Fruit fly (Drosophila melanogaster) whole organism, embryonic: Measurements from ENCODE around the gene CG11089.
A peak's percentile ranks its signal among the peaks of the same experiment; 100 is the strongest.

Experiments used
- CG10147 ChIP-seq: fragments of 200-800 bp; sonication (Bioruptor generic); optimal IDR thresholded peaks from 2 replicates; lab custom pipeline; 2019; ENCODE audit warnings: missing biosample characterization, mild to moderate bottlenecking, missing genetic modification characterization, moderate library complexity
- CG10321 ChIP-seq: fragments of 200-800 bp; sonication (Bioruptor generic); IDR thresholded peaks from 2 replicates; pipeline ENCODE4 v1.3.6; 2022; ENCODE audit warnings: missing biosample characterization, missing genetic modification characterization
- CG10565 ChIP-seq: fragments of 200-800 bp; sonication (Bioruptor generic); optimal IDR thresholded peaks from 3 replicates; lab custom pipeline; 2016; ENCODE audit warnings: missing biosample characterization, mild to moderate bottlenecking, missing genetic modification characterization
- CG11247 ChIP-seq: fragments of 200-800 bp; sonication (Bioruptor generic); IDR thresholded peaks from 2 replicates; pipeline ENCODE4 v1.3.6; 2022; ENCODE audit warnings: missing biosample characterization, missing genetic modification characterization
- CG13624 ChIP-seq: fragments of 200-800 bp; sonication (Bioruptor generic); optimal IDR thresholded peaks from 2 replicates; lab custom pipeline; 2016; ENCODE audit warnings: missing biosample characterization, missing genetic modification characterization
- CG1647 ChIP-seq: fragments of 200-800 bp; sonication (Bioruptor generic); optimal IDR thresholded peaks from 3 replicates; lab custom pipeline; 2016; ENCODE audit warnings: missing biosample characterization, missing genetic modification characterization
- CG17612 ChIP-seq: fragments of 200-800 bp; sonication (Bioruptor generic); IDR thresholded peaks from 2 replicates; pipeline ENCODE4 v1.3.6; 2022; ENCODE audit warnings: missing biosample characterization, missing genetic modification characterization
- CG18476 ChIP-seq: fragments of 200-800 bp; sonication (Bioruptor generic); optimal IDR thresholded peaks from 2 replicates; lab custom pipeline; 2016; ENCODE audit warnings: missing biosample characterization, mild to moderate bottlenecking, missing genetic modification characterization
- CG2199 ChIP-seq: fragments of 200-800 bp; sonication (Bioruptor generic); IDR thresholded peaks from 3 replicates; pipeline ENCODE4 v1.3.6; 2022; ENCODE audit warnings: missing biosample characterization, missing genetic modification characterization
- CG3163 ChIP-seq: fragments of 200-800 bp; sonication (Bioruptor generic); optimal IDR thresholded peaks from 3 replicates; lab custom pipeline; 2016; ENCODE audit warnings: missing biosample characterization, missing genetic modification characterization
- CG34376 ChIP-seq: fragments of 200-800 bp; sonication (Bioruptor generic); optimal IDR thresholded peaks from 2 replicates; lab custom pipeline; 2018; ENCODE audit warnings: missing biosample characterization, mild to moderate bottlenecking, missing genetic modification characterization
- CG42726 ChIP-seq: fragments of 200-800 bp; sonication (Bioruptor generic); IDR thresholded peaks from 2 replicates; pipeline ENCODE4 v1.3.6; 2022; ENCODE audit warnings: missing biosample characterization, missing genetic modification characterization; ENCODE audit not compliant: partially characterized antibody
- CG4282 ChIP-seq: fragments of 200-800 bp; sonication (Bioruptor generic); optimal IDR thresholded peaks from 2 replicates; lab custom pipeline; 2016; ENCODE audit warnings: missing biosample characterization, missing genetic modification characterization
- CG4360 ChIP-seq: fragments of 200-800 bp; sonication (Bioruptor generic); IDR thresholded peaks from 2 replicates; pipeline ENCODE4 v1.3.6; 2022; ENCODE audit warnings: missing biosample characterization, missing genetic modification characterization
- CG6791 ChIP-seq: fragments of 200-800 bp; sonication (Bioruptor generic); IDR thresholded peaks from 3 replicates; pipeline ENCODE4 v1.3.6; 2022; ENCODE audit warnings: missing biosample characterization, missing genetic modification characterization; ENCODE audit not compliant: partially characterized antibody
- Chrac-16 ChIP-seq: fragments of 200-800 bp; sonication (Bioruptor generic); optimal IDR thresholded peaks from 3 replicates; lab custom pipeline; 2016; ENCODE audit warnings: missing biosample characterization, missing genetic modification characterization
- Dek ChIP-seq: fragments of 200-800 bp; sonication (Bioruptor generic); optimal IDR thresholded peaks from 3 replicates; lab custom pipeline; 2019; ENCODE audit warnings: missing biosample characterization, mild to moderate bottlenecking, missing genetic modification characterization, moderate library complexity
- ERR ChIP-seq: fragments of 200-800 bp; sonication (Bioruptor generic); optimal IDR thresholded peaks from 2 replicates; lab custom pipeline; 2016; ENCODE audit warnings: missing biosample characterization, missing genetic modification characterization
- Eip74EF ChIP-seq, 2 experiments: fragments of 200-800 bp in 1 of 2; fragments of >200 bp in 1 of 2; sonication (Bioruptor generic) in 1 of 2; optimal IDR thresholded peaks; 2 replicates each; lab custom pipeline; 2017 to 2019; ENCODE audit warnings: missing biosample characterization in 2 of 2, missing genetic modification characterization in 2 of 2, mild to moderate bottlenecking in 1 of 2, moderate library complexity in 1 of 2
- Elba2 ChIP-seq: fragments of 200-800 bp; sonication (Bioruptor generic); optimal IDR thresholded peaks from 3 replicates; lab custom pipeline; 2016; ENCODE audit warnings: missing biosample characterization, missing genetic modification characterization
- Hr3 ChIP-seq: fragments of 200-800 bp; sonication (Bioruptor generic); optimal IDR thresholded peaks from 3 replicates; lab custom pipeline; 2016; ENCODE audit warnings: missing biosample characterization, missing genetic modification characterization
- Jarid2 ChIP-seq: fragments of 200-800 bp; sonication (Bioruptor generic); optimal IDR thresholded peaks from 3 replicates; lab custom pipeline; 2017; ENCODE audit warnings: mild to moderate bottlenecking, missing biosample characterization, missing genetic modification reagents, missing genetic modification characterization
- Lhr ChIP-seq: fragments of 200-800 bp; sonication (Bioruptor generic); optimal IDR thresholded peaks from 3 replicates; lab custom pipeline; 2017; ENCODE audit warnings: mild to moderate bottlenecking, missing biosample characterization, missing genetic modification reagents, missing genetic modification characterization
- NC2β ChIP-seq: fragments of 200-800 bp; sonication (Bioruptor generic); optimal IDR thresholded peaks from 2 replicates; lab custom pipeline; 2016; ENCODE audit warnings: missing biosample characterization, missing genetic modification characterization
- Opbp ChIP-seq: fragments of 200-800 bp; sonication (Bioruptor generic); IDR thresholded peaks from 3 replicates; pipeline ENCODE4 v1.3.6; 2022; ENCODE audit warnings: missing biosample characterization, missing genetic modification characterization; ENCODE audit not compliant: partially characterized antibody
- Pdp1 ChIP-seq, 2 experiments: fragments of 200-800 bp; sonication (Bioruptor generic); optimal IDR thresholded peaks; 3 replicates each; lab custom pipeline; 2016; ENCODE audit warnings: missing biosample characterization in 2 of 2, missing genetic modification characterization in 2 of 2, mild to moderate bottlenecking in 1 of 2, moderate library complexity in 1 of 2
- Rx ChIP-seq: fragments of 200-800 bp; sonication (Bioruptor generic); IDR thresholded peaks from 2 replicates; pipeline ENCODE4 v1.3.6; 2022; ENCODE audit warnings: missing biosample characterization, missing genetic modification characterization
- Taf1 ChIP-seq: fragments of 200-800 bp; sonication (Bioruptor generic); IDR thresholded peaks from 2 replicates; pipeline ENCODE4 v1.3.6; 2022; ENCODE audit warnings: missing biosample characterization, missing genetic modification characterization
- Trl ChIP-seq, 3 experiments: fragments of >200 bp in 2 of 3; fragments of 200-800 bp in 1 of 3; sonication (Bioruptor generic) in 1 of 3; optimal IDR thresholded peaks; 2 replicates in 1 of 3; 3 replicates in 2 of 3; lab custom pipeline; 2016 to 2017; ENCODE audit warnings: missing biosample characterization in 1 of 3, missing genetic modification characterization in 1 of 3
- aop ChIP-seq: fragments of 200-800 bp; sonication (Bioruptor generic); IDR thresholded peaks from 2 replicates; pipeline ENCODE4 v1.3.6; 2022; ENCODE audit warnings: missing biosample characterization, missing genetic modification characterization
- bbx ChIP-seq: fragments of 200-800 bp; sonication (Bioruptor generic); IDR thresholded peaks from 2 replicates; pipeline ENCODE4 v1.3.6; 2022; ENCODE audit warnings: missing biosample characterization, missing genetic modification characterization; ENCODE audit not compliant: partially characterized antibody
- chm ChIP-seq: fragments of 200-800 bp; sonication (Bioruptor generic); IDR thresholded peaks from 2 replicates; pipeline ENCODE4 v1.3.6; 2022; ENCODE audit warnings: missing biosample characterization, missing genetic modification characterization
- ci ChIP-seq: fragments of 200-800 bp; sonication (Bioruptor generic); IDR thresholded peaks from 3 replicates; pipeline ENCODE4 v1.3.6; 2022; ENCODE audit warnings: missing biosample characterization, missing genetic modification characterization
- dmrt99B ChIP-seq: fragments of 200-800 bp; sonication (Bioruptor generic); optimal IDR thresholded peaks from 2 replicates; lab custom pipeline; 2018; ENCODE audit warnings: missing biosample characterization, mild to moderate bottlenecking, missing genetic modification characterization, moderate library complexity
- fd96Cb ChIP-seq: fragments of 200-800 bp; sonication (Bioruptor generic); optimal IDR thresholded peaks from 2 replicates; lab custom pipeline; 2018; ENCODE audit warnings: missing biosample characterization, mild to moderate bottlenecking, missing genetic modification characterization, moderate library complexity
- h ChIP-seq: fragments of >200 bp; optimal IDR thresholded peaks from 2 replicates; lab custom pipeline; 2017
- insv ChIP-seq, 2 experiments: fragments of 200-800 bp; sonication (Bioruptor generic); optimal IDR thresholded peaks; 3 replicates each; lab custom pipeline; 2016 to 2018; ENCODE audit warnings: missing biosample characterization in 2 of 2, missing genetic modification characterization in 2 of 2
- ken ChIP-seq: fragments of 200-800 bp; sonication (Bioruptor generic); IDR thresholded peaks from 3 replicates; pipeline ENCODE4 v1.3.6; 2022; ENCODE audit warnings: missing biosample characterization, missing genetic modification characterization
- nau ChIP-seq: fragments of 200-800 bp; sonication (Bioruptor generic); optimal IDR thresholded peaks from 3 replicates; lab custom pipeline; 2017; ENCODE audit warnings: missing biosample characterization, mild to moderate bottlenecking, missing genetic modification characterization, missing genetic modification reagents
- nom ChIP-seq: fragments of 200-800 bp; sonication (Bioruptor generic); optimal IDR thresholded peaks from 2 replicates; lab custom pipeline; 2017; ENCODE audit warnings: missing biosample characterization, missing genetic modification characterization, mild to moderate bottlenecking, moderate library complexity, missing genetic modification reagents
- pros ChIP-seq: fragments of 200-800 bp; sonication (Bioruptor generic); optimal IDR thresholded peaks from 3 replicates; lab custom pipeline; 2019; ENCODE audit warnings: missing biosample characterization, mild to moderate bottlenecking, missing genetic modification characterization, moderate library complexity
- rib ChIP-seq: fragments of 200-800 bp; sonication (Bioruptor generic); IDR thresholded peaks from 2 replicates; pipeline ENCODE4 v1.3.6; 2022; ENCODE audit warnings: missing biosample characterization, missing genetic modification characterization
- shn ChIP-seq: fragments of 200-800 bp; sonication (Bioruptor generic); optimal IDR thresholded peaks from 3 replicates; lab custom pipeline; 2016; ENCODE audit warnings: missing biosample characterization, missing genetic modification characterization
- sim ChIP-seq: fragments of 200-800 bp; sonication (Bioruptor generic); IDR thresholded peaks from 2 replicates; pipeline ENCODE4 v1.3.6; 2022; ENCODE audit warnings: missing biosample characterization, missing genetic modification characterization
- so ChIP-seq: fragments of 200-800 bp; sonication (Bioruptor generic); IDR thresholded peaks from 3 replicates; pipeline ENCODE4 v1.3.6; 2022; ENCODE audit warnings: missing biosample characterization, missing genetic modification characterization
- sob ChIP-seq: fragments of 200-800 bp; sonication (Bioruptor generic); IDR thresholded peaks from 2 replicates; pipeline ENCODE4 v1.3.6; 2022; ENCODE audit warnings: missing biosample characterization, missing genetic modification characterization
- ttk ChIP-seq: fragments of 200-800 bp; sonication (Bioruptor generic); IDR thresholded peaks from 2 replicates; pipeline ENCODE4 v2.1.2; 2022; ENCODE audit warnings: missing biosample characterization, missing genetic modification characterization
- zen2 ChIP-seq: fragments of 200-800 bp; sonication (Bioruptor generic); IDR thresholded peaks from 3 replicates; pipeline ENCODE4 v1.3.6; 2022; ENCODE audit warnings: missing biosample characterization, missing genetic modification characterization; ENCODE audit not compliant: partially characterized antibody

Gene CG11089

DNA sequence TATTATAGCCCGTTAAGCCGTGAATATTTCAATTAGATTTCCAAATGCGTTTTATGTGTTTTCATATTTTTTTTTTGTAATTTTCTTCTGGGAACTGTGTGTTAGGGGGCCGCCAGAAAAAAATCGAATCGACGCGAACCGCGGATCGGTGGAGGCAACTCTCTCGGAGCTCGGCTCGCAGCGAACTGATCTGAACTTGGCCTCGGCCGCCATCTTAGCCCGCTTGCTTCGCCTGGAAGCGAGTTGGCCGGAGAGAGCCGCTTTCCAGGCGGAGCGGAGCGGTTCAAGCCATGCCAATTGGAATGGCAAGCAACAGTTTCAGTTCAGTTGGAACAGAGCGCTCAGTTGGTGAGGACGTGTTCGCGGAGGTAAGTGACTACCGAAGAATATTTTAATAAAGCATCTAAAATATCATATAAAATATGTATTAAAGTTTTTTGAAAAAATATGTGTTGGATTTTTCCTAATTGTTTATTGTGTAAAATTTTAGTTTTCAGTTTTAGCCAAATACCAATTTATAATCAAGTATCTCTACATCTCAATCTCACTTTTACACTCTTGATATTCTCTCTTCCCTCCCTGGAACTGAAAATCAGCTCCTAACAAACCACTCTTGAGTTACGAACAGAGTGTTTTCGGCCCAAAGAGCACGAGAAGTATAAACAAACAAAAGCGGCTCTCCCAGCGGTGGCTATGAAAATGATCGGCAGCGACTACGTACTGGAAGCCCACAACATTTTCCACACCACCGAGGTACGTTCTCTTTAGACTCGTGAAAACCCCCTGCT lies 17.8 kb downstream of the CG11089 start, which contains the start of the genes CG31121 and CG11069 (continued):
- TF ChIP-seq Trl (optimal IDR thresholded peaks at IDR 0.05; lab: Kevin White, UChicago) = peak; percentile 66 to 84
- no peak for TF ChIP-seq Trl (GFP tag; optimal IDR thresholded peaks at IDR 0.05; lab: Kevin White, UChicago)
- no peak for TF ChIP-seq CG6791 (GFP tag; lab: Robert Waterston, UW)
- TF ChIP-seq ken (GFP tag; lab: Robert Waterston, UW) = no peak
- peak; percentile 45; the same call in 1 of the 2 replicates for TF ChIP-seq CG42726 (GFP tag; lab: Robert Waterston, UW)
- no peak for TF ChIP-seq CG4282 (GFP tag; lab: Kevin White, UChicago)
- no peak for TF ChIP-seq h (lab: Kevin White, UChicago)
- no peak for TF ChIP-seq CG10565
- TF ChIP-seq CG11247 = no peak
- no peak for TF ChIP-seq Pdp1 (GFP tag; optimal IDR thresholded peaks at IDR 0.05; lab: Kevin White, UChicago)
- TF ChIP-seq fd96Cb = no peak
- no peak for TF ChIP-seq CG1647
- TF ChIP-seq insv (GFP tag; optimal IDR thresholded peaks at IDR 0.05; lab: Kevin White, UChicago) = peak in 1 of 2 experiments; percentile 88
- TF ChIP-seq shn = no peak
- no peak for TF ChIP-seq Eip74EF (GFP tag; optimal IDR thresholded peaks at IDR 0.05; lab: Kevin White, UChicago)
- peak; percentile 30; the same call in 1 of the 2 replicates for TF ChIP-seq sob (GFP tag; lab: Robert Waterston, UW)
- no peak for TF ChIP-seq ttk (GFP tag; lab: Robert Waterston, UW)
- TF ChIP-seq nau = no peak
- no peak for TF ChIP-seq CG17612 (GFP tag; lab: Robert Waterston, UW)
- no peak for TF ChIP-seq CG10147 (GFP tag; lab: Kevin White, UChicago)
- no peak for TF ChIP-seq CG2199 (GFP tag; lab: Robert Waterston, UW)
- TF ChIP-seq chm (GFP tag; lab: Robert Waterston, UW) = peak; percentile 50; the same call in 1 of the 2 replicates
- 0 out of 3 replicates have a peak, but pooled peaks have one; percentile 42 for TF ChIP-seq Opbp (GFP tag; lab: Robert Waterston, UW)
- TF ChIP-seq sim (GFP tag; lab: Robert Waterston, UW) = no peak
- TF ChIP-seq CG18476 (GFP tag; lab: Kevin White, UChicago) = no peak
- peak; percentile 31 for TF ChIP-seq Elba2 (GFP tag; lab: Kevin White, UChicago)
- no peak for TF ChIP-seq CG4360
- TF ChIP-seq Jarid2 (GFP tag; lab: Kevin White, UChicago) = peak; percentile 80
- no peak for TF ChIP-seq CG10321 (GFP tag; lab: Robert Waterston, UW)
- no peak for TF ChIP-seq NC2β
- no peak for TF ChIP-seq Dek
- TF ChIP-seq dmrt99B (tag; lab: Kevin White, UChicago) = no peak
- no peak for TF ChIP-seq Taf1 (GFP tag; lab: Robert Waterston, UW)
- TF ChIP-seq Rx (GFP tag; lab: Robert Waterston, UW) = no peak
- TF ChIP-seq Lhr = no peak
- TF ChIP-seq ERR = no peak
- TF ChIP-seq CG3163 = peak; percentile 84
- TF ChIP-seq rib = 0 out of 2 replicates have a peak, but pooled peaks have one; percentile 19
- peak; percentile 41 for TF ChIP-seq nom
- TF ChIP-seq pros (GFP tag; lab: Kevin White, UChicago) = peak; percentile 24
- TF ChIP-seq ci (GFP tag; lab: Robert Waterston, UW) = peak; percentile 15; the same call in 1 of the 3 replicates
- TF ChIP-seq CG13624 = no peak
- TF ChIP-seq bbx (GFP tag; lab: Robert Waterston, UW) = peak; percentile 45
- TF ChIP-seq CG34376 (GFP tag; lab: Kevin White, UChicago) = no peak
- no peak for TF ChIP-seq Chrac-16
- TF ChIP-seq zen2 (GFP tag; lab: Robert Waterston, UW) = 0 out of 3 replicates have a peak, but pooled peaks have one; percentile 7
- TF ChIP-seq so (GFP tag; lab: Robert Waterston, UW) = 0 out of 3 replicates have a peak, but pooled peaks have one; percentile 20
- 0 out of 2 replicates have a peak, but pooled peaks have one; percentile 17 for TF ChIP-seq aop (GFP tag; lab: Robert Waterston, UW)
- TF ChIP-seq Hr3 (GFP tag; lab: Kevin White, UChicago) = no peak
